Worm (Caenorhabditis elegans) whole organism, early embryonic: ENCODE data around the gene F41B4.2.

Experiments used
- ama-1 ChIP-seq: fragments of 150-350 bp; optimal IDR thresholded peaks from 2 replicates; lab custom pipeline; 2014
- ceh-36 ChIP-seq: sonication (generic microtip); optimal IDR thresholded peaks from 2 replicates; lab custom pipeline; 2016; ENCODE audit warnings: missing genetic modification characterization, inconsistent platforms, missing compliant biosample characterization
- hmg-4 ChIP-seq: fragments of 200-800 bp; sonication (Bioruptor generic); optimal IDR thresholded peaks from 2 replicates; lab custom pipeline; 2018; ENCODE audit warnings: mild to moderate bottlenecking, missing genetic modification characterization, missing compliant biosample characterization

DNA sequence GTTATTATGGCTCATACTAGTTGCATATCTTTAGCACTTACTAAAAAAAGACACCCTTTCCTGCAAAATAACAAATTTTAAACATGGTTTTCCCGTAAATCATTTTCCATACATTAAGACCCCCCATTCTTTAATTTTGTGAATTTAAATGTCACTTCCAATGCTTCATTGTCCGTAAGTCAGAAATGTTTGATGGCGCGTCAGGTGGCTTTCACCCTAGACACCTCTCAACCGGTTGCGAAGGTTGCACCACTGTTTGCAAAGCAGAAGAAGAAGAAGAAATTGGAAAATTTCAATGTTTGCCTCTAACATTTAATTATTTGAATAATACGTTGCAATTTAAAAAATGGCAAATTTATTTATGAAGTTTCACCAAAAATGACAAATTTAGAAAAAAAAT is 33.5 kb downstream of the F41B4.2 start:
- TF ChIP-seq ceh-36 (no peak), hmg-4 (GFP tag; lab: Kevin White, UChicago) (no peak), ama-1 (lab: Kevin White, UChicago) (no peak)
